Worm (Caenorhabditis elegans) whole organism, young adult: Measurements from ENCODE around the gene T28A8.5.

ENCODE experiments used
- D2030.7 ChIP-seq: fragments of 200-800 bp; sonication (Bioruptor generic); IDR thresholded peaks from 2 replicates; pipeline ENCODE4 v1.3.6; 2022; ENCODE audit warnings: missing genetic modification reagents, missing genetic modification characterization, missing compliant biosample characterization
- F37B4.10 ChIP-seq: fragments of 200-800 bp; sonication (Bioruptor generic); IDR thresholded peaks from 2 replicates; pipeline ENCODE4 v1.3.6; 2022; ENCODE audit warnings: missing genetic modification characterization, missing compliant biosample characterization
- F49E8.2 ChIP-seq: sonication (generic microtip); optimal IDR thresholded peaks from 3 replicates; lab custom pipeline; 2017; ENCODE audit warnings: missing genetic modification characterization, mild to moderate bottlenecking, missing compliant biosample characterization, antibody characterized with exemption, moderate library complexity; ENCODE audit not compliant: insufficient read depth
- akir-1 ChIP-seq: fragments of 200-800 bp; sonication (Bioruptor generic); optimal IDR thresholded peaks from 2 replicates; lab custom pipeline; 2018; ENCODE audit warnings: mild to moderate bottlenecking, missing genetic modification characterization, moderate library complexity, missing compliant biosample characterization
- ceh-100 ChIP-seq: fragments of 200-800 bp; sonication (Bioruptor generic); IDR thresholded peaks from 2 replicates; pipeline ENCODE4 v1.3.6; 2022; ENCODE audit warnings: missing genetic modification reagents, missing genetic modification characterization, missing compliant biosample characterization
- dpff-1 ChIP-seq: sonication (generic microtip); optimal IDR thresholded peaks from 2 replicates; lab custom pipeline; 2017; ENCODE audit warnings: mild to moderate bottlenecking, missing genetic modification characterization, missing compliant biosample characterization
- ekl-4 ChIP-seq: fragments of 200-800 bp; sonication (Bioruptor generic); IDR thresholded peaks from 2 replicates; pipeline ENCODE4 v1.3.6; 2022; ENCODE audit warnings: missing genetic modification reagents, missing genetic modification characterization, missing compliant biosample characterization
- lin-40 ChIP-seq: sonication (generic microtip); optimal IDR thresholded peaks from 2 replicates; lab custom pipeline; 2016; ENCODE audit warnings: missing genetic modification characterization, mild to moderate bottlenecking, missing compliant biosample characterization, missing genotype, missing genetic modification reagents
- lir-1 ChIP-seq: fragments of 200-800 bp; sonication (Bioruptor generic); conservative IDR thresholded peaks from 2 replicates; pipeline ENCODE4 v1.3.6; 2022; ENCODE audit warnings: missing genetic modification reagents, missing genetic modification characterization, missing compliant biosample characterization
- nfya-2 ChIP-seq: fragments of 200-800 bp; sonication (Bioruptor generic); IDR thresholded peaks from 2 replicates; pipeline ENCODE4 v1.3.6; 2022; ENCODE audit warnings: missing genetic modification reagents, missing genetic modification characterization, missing compliant biosample characterization
- unc-62 ChIP-seq: fragments of 150-350 bp; optimal IDR thresholded peaks from 2 replicates; lab custom pipeline; 2014; ENCODE audit warnings: missing biosample characterization, missing genetic modification reagents, missing genetic modification characterization

ce11 chrIII:13535735-13536390 lies 34.4 kb downstream of the T28A8.5 start:
- no peak for TF ChIP-seq F49E8.2 (tag; lab: Kevin White, UChicago)
- no peak for TF ChIP-seq lir-1 (GFP tag; lab: Robert Waterston, UW)
- TF ChIP-seq ceh-100 (GFP tag; lab: Robert Waterston, UW): no peak
- TF ChIP-seq akir-1: no peak
- TF ChIP-seq lin-40: no peak
- TF ChIP-seq ekl-4 (GFP tag; lab: Robert Waterston, UW): no peak
- no peak for TF ChIP-seq unc-62
- TF ChIP-seq F37B4.10: no peak
- no peak for TF ChIP-seq D2030.7 (GFP tag; lab: Robert Waterston, UW)
- TF ChIP-seq nfya-2: no peak
- TF ChIP-seq dpff-1: no peak
